Fruit fly (Drosophila melanogaster) whole organism, wandering third instar larva: Measurements from ENCODE around the gene CG10333.

Source experiments
- Abd-B ChIP-seq: fragments of >200 bp; optimal IDR thresholded peaks from 2 replicates; lab custom pipeline; 2017; ENCODE audit warnings: missing biosample characterization, missing genetic modification characterization
- CG32264 ChIP-seq: fragments of 200-800 bp; sonication (Bioruptor generic); optimal IDR thresholded peaks from 2 replicates; lab custom pipeline; 2016; ENCODE audit warnings: missing biosample characterization, missing genetic modification characterization
- CG9705 ChIP-seq: fragments of 200-800 bp; sonication (Bioruptor generic); optimal IDR thresholded peaks from 2 replicates; lab custom pipeline; 2018; ENCODE audit warnings: missing biosample characterization, mild to moderate bottlenecking, missing genetic modification characterization
- CrebA ChIP-seq: fragments of 200-800 bp; sonication (Bioruptor generic); optimal IDR thresholded peaks from 2 replicates; lab custom pipeline; 2016; ENCODE audit warnings: missing biosample characterization, mild to moderate bottlenecking, missing genetic modification characterization, borderline replicate concordance
- Dfd ChIP-seq: fragments of >200 bp; optimal IDR thresholded peaks from 2 replicates; lab custom pipeline; 2017; ENCODE audit warnings: missing biosample characterization, missing genetic modification characterization
- Dif ChIP-seq: fragments of 200-275, 200-300 bp; sonication (Bioruptor generic); optimal IDR thresholded peaks from 2 replicates; lab custom pipeline; 2018; ENCODE audit warnings: missing biosample characterization, missing genetic modification characterization; ENCODE audit not compliant: partially characterized antibody
- GATAd ChIP-seq: sonication (Bioruptor generic); optimal IDR thresholded peaks from 2 replicates; lab custom pipeline; 2016; ENCODE audit warnings: missing biosample characterization, missing genetic modification characterization
- Hnf4 ChIP-seq: fragments of 200-800 bp; sonication (Bioruptor generic); optimal IDR thresholded peaks from 2 replicates; lab custom pipeline; 2016; ENCODE audit warnings: missing biosample characterization, mild to moderate bottlenecking, missing genetic modification characterization
- Hr78 ChIP-seq: fragments of >200 bp; optimal IDR thresholded peaks from 2 replicates; lab custom pipeline; 2017; ENCODE audit warnings: missing biosample characterization, missing genetic modification characterization
- Hr83 ChIP-seq: fragments of 200-300 bp; sonication (Bioruptor generic); optimal IDR thresholded peaks from 2 replicates; lab custom pipeline; 2016; ENCODE audit warnings: missing biosample characterization, mild to moderate bottlenecking, missing genetic modification characterization, moderate library complexity; ENCODE audit not compliant: poor library complexity, severe bottlenecking
- Jra ChIP-seq: sonication (Bioruptor generic); optimal IDR thresholded peaks from 2 replicates; lab custom pipeline; 2016; ENCODE audit warnings: missing biosample characterization, missing genetic modification characterization
- Mio ChIP-seq: sonication (Bioruptor generic); optimal IDR thresholded peaks from 2 replicates; lab custom pipeline; 2016; ENCODE audit warnings: missing biosample characterization, missing genetic modification characterization
- N ChIP-seq: fragments of >200 bp; optimal IDR thresholded peaks from 2 replicates; lab custom pipeline; 2018; ENCODE audit warnings: missing biosample characterization, missing external identifiers, missing genetic modification characterization
- OdsH ChIP-seq: fragments of 200-800 bp; sonication (Bioruptor generic); optimal IDR thresholded peaks from 2 replicates; lab custom pipeline; 2016; ENCODE audit warnings: missing biosample characterization, mild to moderate bottlenecking, missing genetic modification characterization
- Rel ChIP-seq, 2 experiments: fragments of 200-800 bp; sonication (Bioruptor generic) in 1 of 2; optimal IDR thresholded peaks; 2 replicates in 1 of 2; 3 replicates in 1 of 2; lab custom pipeline; 2016 to 2019; ENCODE audit warnings: mild to moderate bottlenecking in 2 of 2, missing biosample characterization in 2 of 2, missing genetic modification characterization in 2 of 2, moderate library complexity in 1 of 2
- Sp1 ChIP-seq: fragments of 200-800 bp; sonication (Bioruptor generic); optimal IDR thresholded peaks from 3 replicates; lab custom pipeline; 2019; ENCODE audit warnings: missing biosample characterization, mild to moderate bottlenecking, missing genetic modification characterization, moderate library complexity
- Vsx2 ChIP-seq: fragments of 200-300, 225-300 bp; sonication (Bioruptor generic); optimal IDR thresholded peaks from 2 replicates; lab custom pipeline; 2018; ENCODE audit warnings: missing biosample characterization, missing genetic modification characterization; ENCODE audit not compliant: partially characterized antibody
- br ChIP-seq: fragments of 200-800 bp; sonication (Bioruptor generic); optimal IDR thresholded peaks from 2 replicates; lab custom pipeline; 2016; ENCODE audit warnings: missing biosample characterization, missing genetic modification characterization
- brk ChIP-seq: fragments of 200-800 bp; sonication (Bioruptor generic); optimal IDR thresholded peaks from 2 replicates; lab custom pipeline; 2016; ENCODE audit warnings: missing biosample characterization, mild to moderate bottlenecking, missing genetic modification characterization
- dmrt93B ChIP-seq: fragments of 200-800 bp; sonication (Bioruptor generic); optimal IDR thresholded peaks from 2 replicates; lab custom pipeline; 2018; ENCODE audit warnings: missing biosample characterization, mild to moderate bottlenecking, missing genetic modification characterization
- dsf ChIP-seq: sonication (Bioruptor generic); optimal IDR thresholded peaks from 2 replicates; lab custom pipeline; 2016; ENCODE audit warnings: missing biosample characterization, missing genetic modification characterization, borderline replicate concordance
- ey ChIP-seq: fragments of 200-800 bp; sonication (Bioruptor generic); optimal IDR thresholded peaks from 2 replicates; lab custom pipeline; 2016; ENCODE audit warnings: missing biosample characterization, missing genetic modification characterization
- foxo ChIP-seq, 2 experiments: fragments of 200-800 bp; sonication (Bioruptor generic); optimal IDR thresholded peaks; 2 replicates in 1 of 2; 3 replicates in 1 of 2; lab custom pipeline; 2016 to 2017; ENCODE audit warnings: missing biosample characterization in 2 of 2, missing genetic modification characterization in 2 of 2
- fru ChIP-seq: fragments of 200-800 bp; sonication (Bioruptor generic); optimal IDR thresholded peaks from 3 replicates; lab custom pipeline; 2016; ENCODE audit warnings: missing biosample characterization, mild to moderate bottlenecking, missing genetic modification characterization
- jim ChIP-seq: fragments of 175-275, 200-325 bp; sonication (Bioruptor generic); optimal IDR thresholded peaks from 2 replicates; lab custom pipeline; 2016; ENCODE audit warnings: missing biosample characterization, mild to moderate bottlenecking, missing genetic modification characterization
- lola ChIP-seq: fragments of >200 bp; optimal IDR thresholded peaks from 2 replicates; lab custom pipeline; 2017; ENCODE audit warnings: missing biosample characterization, missing genetic modification characterization
- pan ChIP-seq: fragments of >200 bp; optimal IDR thresholded peaks from 2 replicates; lab custom pipeline; 2017
- psq ChIP-seq: fragments of 200-800 bp; sonication (Bioruptor generic); optimal IDR thresholded peaks from 3 replicates; lab custom pipeline; 2017; ENCODE audit warnings: missing biosample characterization, mild to moderate bottlenecking, missing genetic modification characterization, moderate library complexity
- rgr ChIP-seq: fragments of 200-800 bp; sonication (Bioruptor generic); optimal IDR thresholded peaks from 3 replicates; lab custom pipeline; 2016; ENCODE audit warnings: missing biosample characterization, mild to moderate bottlenecking, missing genetic modification characterization
- sage ChIP-seq: fragments of 200-800 bp; sonication (Bioruptor generic); optimal IDR thresholded peaks from 2 replicates; lab custom pipeline; 2016; ENCODE audit warnings: missing biosample characterization, mild to moderate bottlenecking, missing genetic modification characterization
- sv ChIP-seq: fragments of 200-800 bp; sonication (Bioruptor generic); optimal IDR thresholded peaks from 3 replicates; lab custom pipeline; 2016; ENCODE audit warnings: missing biosample characterization, missing genetic modification characterization
- tai ChIP-seq: sonication (Bioruptor generic); optimal IDR thresholded peaks from 2 replicates; lab custom pipeline; 2016; ENCODE audit warnings: missing biosample characterization, missing genetic modification characterization
- usp ChIP-seq: fragments of >200 bp; optimal IDR thresholded peaks from 2 replicates; lab custom pipeline; 2017; ENCODE audit warnings: missing biosample characterization, missing genetic modification characterization
- woc ChIP-seq: sonication (Bioruptor generic); optimal IDR thresholded peaks from 2 replicates; lab custom pipeline; 2016; ENCODE audit warnings: missing biosample characterization, mild to moderate bottlenecking, missing genetic modification characterization

The CG10333 gene

dm6 chr2L:18628104-18628503, 21.5 kb downstream of the CG10333 start (continued):
- TF ChIP-seq sage (no peak), CG9705 (GFP tag; lab: Kevin White, UChicago) (no peak), psq (GFP tag; lab: Kevin White, UChicago) (peak; percentile 59)

dm6 chr2L:18629144-18629543, 22.5 kb downstream of the CG10333 start:
- TF ChIP-seq CrebA, result no peak
- TF ChIP-seq Rel (GFP tag; optimal IDR thresholded peaks at IDR 0.05; lab: Kevin White, UChicago), result no peak
- TF ChIP-seq Rel (tag; optimal IDR thresholded peaks at IDR 0.05; lab: Kevin White, UChicago), result peak; percentile 36

- TF ChIP-seq tai, result no peak
- TF ChIP-seq Rel (GFP tag; optimal IDR thresholded peaks at IDR 0.05; lab: Kevin White, UChicago), result no peak
- TF ChIP-seq Rel (tag; optimal IDR thresholded peaks at IDR 0.05; lab: Kevin White, UChicago), result peak; percentile 36
Measured at dm6 chr2L:18630611-18631221, 24.1 kb downstream of the CG10333 start.

dm6 chr2L:18632389-18632788, 25.8 kb downstream of the CG10333 start:
- TF ChIP-seq br (GFP tag; lab: Kevin White, UChicago) (no peak), jim (GFP tag; lab: Kevin White, UChicago) (no peak), foxo (GFP tag; optimal IDR thresholded peaks at IDR 0.05; lab: Kevin White, UChicago) (no peak), Vsx2 (no peak), OdsH (no peak), brk (GFP tag; lab: Kevin White, UChicago) (no peak), usp (GFP tag; lab: Kevin White, UChicago) (no peak), fru (no peak), sv (GFP tag; lab: Kevin White, UChicago) (no peak), CG9705 (GFP tag; lab: Kevin White, UChicago) (no peak), rgr (GFP tag; lab: Kevin White, UChicago) (no peak), Mio (GFP tag; lab: Kevin White, UChicago) (no peak), dsf (GFP tag; lab: Kevin White, UChicago) (no peak), lola (GFP tag; lab: Kevin White, UChicago) (no peak), sage (no peak)

- TF ChIP-seq foxo (GFP tag; optimal IDR thresholded peaks at IDR 0.05; lab: Kevin White, UChicago) (no peak), Mio (GFP tag; lab: Kevin White, UChicago) (no peak), Hr83 (GFP tag; lab: Kevin White, UChicago) (no peak)
Measured at dm6 chr2L:18638945-18639344, 32.3 kb downstream of the CG10333 start.

dm6 chr2L:18641087-18641486, 34.5 kb downstream of the CG10333 start:
- no peak for TF ChIP-seq tai
- TF ChIP-seq Jra (GFP tag; lab: Kevin White, UChicago), result no peak
- no peak for TF ChIP-seq Vsx2
- no peak for TF ChIP-seq Hnf4 (GFP tag; lab: Kevin White, UChicago)
- no peak for TF ChIP-seq brk (GFP tag; lab: Kevin White, UChicago)
- no peak for TF ChIP-seq Abd-B (GFP tag; lab: Kevin White, UChicago)
- TF ChIP-seq CG32264 (GFP tag; lab: Kevin White, UChicago), result no peak
- TF ChIP-seq Sp1 (GFP tag; lab: Kevin White, UChicago), result no peak
- TF ChIP-seq Hr78, result no peak
- no peak for TF ChIP-seq woc (GFP tag; lab: Kevin White, UChicago)
- no peak for TF ChIP-seq Dif

- TF ChIP-seq Dfd (GFP tag; lab: Kevin White, UChicago) (no peak), usp (GFP tag; lab: Kevin White, UChicago) (no peak), N (GFP tag; lab: Kevin White, UChicago) (no peak), jim (GFP tag; lab: Kevin White, UChicago) (no peak), dsf (GFP tag; lab: Kevin White, UChicago) (no peak), psq (GFP tag; lab: Kevin White, UChicago) (peak; percentile 9), tai (no peak), Hnf4 (GFP tag; lab: Kevin White, UChicago) (peak; percentile 21), Mio (GFP tag; lab: Kevin White, UChicago) (no peak), pan (lab: Kevin White, UChicago) (no peak), CG9705 (GFP tag; lab: Kevin White, UChicago) (no peak), br (GFP tag; lab: Kevin White, UChicago) (peak; percentile 56), Jra (GFP tag; lab: Kevin White, UChicago) (no peak), fru (peak; percentile 66), OdsH (peak; percentile 28), sage (no peak), foxo (GFP tag; optimal IDR thresholded peaks at IDR 0.05; lab: Kevin White, UChicago) (peak in 1 of 2 experiments; percentile 59), rgr (GFP tag; lab: Kevin White, UChicago) (peak; percentile 30), Sp1 (GFP tag; lab: Kevin White, UChicago) (peak; percentile 31), Rel (GFP tag; optimal IDR thresholded peaks at IDR 0.05; lab: Kevin White, UChicago) (no peak), Rel (tag; optimal IDR thresholded peaks at IDR 0.05; lab: Kevin White, UChicago) (no peak), ey (GFP tag; lab: Kevin White, UChicago) (peak; percentile 54), dmrt93B (GFP tag; lab: Kevin White, UChicago) (peak; percentile 17), CrebA (no peak), brk (GFP tag; lab: Kevin White, UChicago) (no peak), sv (GFP tag; lab: Kevin White, UChicago) (no peak), GATAd (no peak), woc (GFP tag; lab: Kevin White, UChicago) (peak; percentile 50)
Measured at dm6 chr2L:18645468-18645867, 38.8 kb downstream of the CG10333 start.
